Fruit fly (Drosophila melanogaster) whole organism, prepupa: ENCODE data around the gene CG6769.

Source experiments
- CG11294 ChIP-seq: fragments of 200-800 bp; sonication (Bioruptor generic); IDR thresholded peaks from 2 replicates; pipeline ENCODE4 v1.3.6; 2022; ENCODE audit warnings: missing biosample characterization, missing genetic modification characterization
- CG15336 ChIP-seq: fragments of 200-800 bp; sonication (Bioruptor generic); IDR thresholded peaks from 2 replicates; pipeline ENCODE4 v1.3.6; 2022; ENCODE audit warnings: missing biosample characterization, missing genetic modification characterization
- CG6808 ChIP-seq: fragments of 200-800 bp; sonication (Bioruptor generic); optimal IDR thresholded peaks from 3 replicates; lab custom pipeline; 2017; ENCODE audit warnings: missing biosample characterization, missing genetic modification characterization, mild to moderate bottlenecking, moderate library complexity, missing genetic modification reagents
- Eip78C ChIP-seq: fragments of 200-800 bp; sonication (Bioruptor generic); peaks from one replicate; lab custom pipeline; 2016; ENCODE audit warnings: missing biosample characterization, missing genetic modification characterization
- Hr39 ChIP-seq: fragments of 200-800 bp; sonication (Bioruptor generic); optimal IDR thresholded peaks from 2 replicates; lab custom pipeline; 2016; ENCODE audit warnings: missing biosample characterization, missing genetic modification characterization
- Sox15 ChIP-seq: fragments of 200-800 bp; sonication (Bioruptor generic); optimal IDR thresholded peaks from 3 replicates; lab custom pipeline; 2016; ENCODE audit warnings: missing biosample characterization, missing genetic modification characterization
- acj6 ChIP-seq: fragments of 200-800 bp; sonication (Bioruptor generic); optimal IDR thresholded peaks from 3 replicates; lab custom pipeline; 2016; ENCODE audit warnings: missing biosample characterization, missing genetic modification characterization

DNA sequence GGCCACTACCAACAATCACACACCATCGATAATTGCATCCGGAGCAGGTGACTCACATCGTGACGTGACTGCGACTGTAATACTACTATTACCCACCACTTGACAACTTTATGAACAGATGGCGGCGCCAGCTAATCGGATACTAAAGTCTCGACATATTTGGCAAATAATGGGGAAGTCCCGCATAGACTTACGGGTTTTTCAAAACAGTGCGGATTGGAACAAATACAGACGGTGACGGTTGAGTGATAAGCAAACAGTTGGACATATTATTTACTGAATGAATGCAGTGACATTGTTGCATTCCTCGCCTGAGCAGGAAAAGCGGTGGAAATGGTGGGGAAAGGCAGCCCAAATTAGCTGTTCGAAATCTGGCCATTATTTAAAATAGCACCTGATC lies 15.7 kb downstream of the CG6769 start:
- TF ChIP-seq Sox15 (GFP tag; lab: Kevin White, UChicago) = no peak
- TF ChIP-seq Eip78C (GFP tag; lab: Kevin White, UChicago) = peak; percentile 7
- no peak for TF ChIP-seq CG15336 (GFP tag; lab: Robert Waterston, UW)
- TF ChIP-seq Hr39 (GFP tag; lab: Kevin White, UChicago) = no peak
- TF ChIP-seq acj6 = no peak
- no peak for TF ChIP-seq CG11294 (GFP tag; lab: Robert Waterston, UW)
- no peak for TF ChIP-seq CG6808
